Worm (Caenorhabditis elegans): ENCODE measurements around the gene fbxb-65.

ce11 chrV:19354506-19354905 is 25.1 kb downstream of the fbxb-65 start:
- TF ChIP-seq fkh-10 (GFP tag; optimal IDR thresholded peaks at IDR 0.05) (no peak), swsn-7 (tag; optimal IDR thresholded peaks at IDR 0.05) (no peak)
